Fruit fly (Drosophila melanogaster) whole organism, prepupa: ENCODE results near the gene RpL7-like.
A peak's percentile ranks its signal among the peaks of the same experiment; 100 is the strongest.

ENCODE experiments used
- Blimp-1 ChIP-seq: fragments of 200-800 bp; sonication (Bioruptor generic); optimal IDR thresholded peaks from 3 replicates; lab custom pipeline; 2017; ENCODE audit warnings: missing biosample characterization, missing genetic modification characterization, mild to moderate bottlenecking, moderate library complexity, missing genetic modification reagents
- CG11902 ChIP-seq: fragments of 200-800 bp; sonication (Bioruptor generic); optimal IDR thresholded peaks from 3 replicates; lab custom pipeline; 2016; ENCODE audit warnings: missing biosample characterization, missing genetic modification characterization
- CG15336 ChIP-seq: fragments of 200-800 bp; sonication (Bioruptor generic); IDR thresholded peaks from 2 replicates; pipeline ENCODE4 v1.3.6; 2022; ENCODE audit warnings: missing biosample characterization, missing genetic modification characterization
- Eip75B ChIP-seq: fragments of 200-800 bp; sonication (Bioruptor generic); optimal IDR thresholded peaks from 3 replicates; lab custom pipeline; 2016; ENCODE audit warnings: missing biosample characterization, missing genetic modification characterization
- Gug ChIP-seq: fragments of 200-800 bp; sonication (Bioruptor generic); IDR thresholded peaks from 2 replicates; pipeline ENCODE4 v1.3.6; 2022; ENCODE audit warnings: missing biosample characterization, missing genetic modification characterization
- Hr38 ChIP-seq: sonication (Bioruptor generic); optimal IDR thresholded peaks from 2 replicates; lab custom pipeline; 2016; ENCODE audit warnings: missing biosample characterization, missing genetic modification characterization
- OdsH ChIP-seq: fragments of 200-800 bp; sonication (Bioruptor generic); optimal IDR thresholded peaks from 3 replicates; lab custom pipeline; 2016; ENCODE audit warnings: missing biosample characterization, missing genetic modification characterization
- Sox102F ChIP-seq: fragments of 200-800 bp; sonication (Bioruptor generic); optimal IDR thresholded peaks from 2 replicates; lab custom pipeline; 2016; ENCODE audit warnings: missing biosample characterization, mild to moderate bottlenecking, missing genetic modification characterization
- cyc ChIP-seq: fragments of 200-800 bp; sonication (Bioruptor generic); optimal IDR thresholded peaks from 3 replicates; lab custom pipeline; 2016; ENCODE audit warnings: missing biosample characterization, missing genetic modification characterization
- dac ChIP-seq: fragments of 200-800 bp; sonication (Bioruptor generic); optimal IDR thresholded peaks from 2 replicates; lab custom pipeline; 2017; ENCODE audit warnings: missing biosample characterization, mild to moderate bottlenecking, missing genetic modification characterization
- ss ChIP-seq, 2 experiments: fragments of 200-800 bp; sonication (Bioruptor generic); optimal IDR thresholded peaks; 2 replicates in 1 of 2; 3 replicates in 1 of 2; lab custom pipeline; 2017 to 2018; ENCODE audit warnings: mild to moderate bottlenecking in 2 of 2, missing biosample characterization in 2 of 2, missing genetic modification characterization in 2 of 2, moderate library complexity in 1 of 2
- vri ChIP-seq: fragments of 200-800 bp; sonication (Bioruptor generic); optimal IDR thresholded peaks from 3 replicates; lab custom pipeline; 2016; ENCODE audit warnings: missing biosample characterization, mild to moderate bottlenecking, missing genetic modification characterization

- TF ChIP-seq CG11902, result no peak
- no peak for TF ChIP-seq cyc (GFP tag; lab: Kevin White, UChicago)
- no peak for TF ChIP-seq Gug (GFP tag; lab: Robert Waterston, UW)
- no peak for TF ChIP-seq dac (GFP tag; lab: Kevin White, UChicago)
- TF ChIP-seq Hr38 (GFP tag; lab: Kevin White, UChicago), result no peak
- no peak for TF ChIP-seq ss (GFP tag; optimal IDR thresholded peaks at IDR 0.05; lab: Kevin White, UChicago)
- TF ChIP-seq CG15336, result no peak
- no peak for TF ChIP-seq Sox102F (GFP tag; lab: Kevin White, UChicago)
- TF ChIP-seq OdsH (GFP tag; lab: Kevin White, UChicago), result no peak
- no peak for TF ChIP-seq Blimp-1 (GFP tag; lab: Kevin White, UChicago)
- peak; percentile 80 for TF ChIP-seq vri (GFP tag; lab: Kevin White, UChicago)
- TF ChIP-seq Eip75B (GFP tag; lab: Kevin White, UChicago), result no peak
These were observed 27.3 kb upstream of the RpL7-like start for dm6 chr2L:12028808-12029207.
